Worm (Caenorhabditis elegans) whole organism, L2 larva: ENCODE measurements around the gene F20D1.3.
A peak's percentile ranks its signal among the peaks of the same experiment; 100 is the strongest.

ENCODE experiments used
- C34F6.9 ChIP-seq: fragments of 150-350 bp; optimal IDR thresholded peaks from 2 replicates; lab custom pipeline; 2014; ENCODE audit warnings: missing biosample characterization, missing genetic modification characterization
- F13H6.1 ChIP-seq: sonication (generic microtip); optimal IDR thresholded peaks from 2 replicates; lab custom pipeline; 2016; ENCODE audit warnings: missing genetic modification characterization, missing compliant biosample characterization
- Y55F3AM.14 ChIP-seq: fragments of 200-800 bp; sonication (Bioruptor generic); optimal IDR thresholded peaks from 2 replicates; lab custom pipeline; 2018; ENCODE audit warnings: mild to moderate bottlenecking, missing genetic modification characterization, missing compliant biosample characterization
- ZK546.5 ChIP-seq: sonication (generic microtip); optimal IDR thresholded peaks from 2 replicates; lab custom pipeline; 2017; ENCODE audit warnings: missing biosample characterization, missing genetic modification characterization
- alr-1 ChIP-seq: fragments of 150-350 bp; optimal IDR thresholded peaks from 2 replicates; lab custom pipeline; 2014; ENCODE audit warnings: missing biosample characterization, missing genetic modification characterization
- aly-2 ChIP-seq: fragments of 150-350 bp; optimal IDR thresholded peaks from 2 replicates; lab custom pipeline; 2014; ENCODE audit warnings: missing biosample characterization, missing genetic modification characterization
- ama-1 ChIP-seq: fragments of 150-350 bp; optimal IDR thresholded peaks from 2 replicates; lab custom pipeline; 2018; ENCODE audit warnings: inconsistent platforms
- blmp-1 ChIP-seq: sonication (generic microtip); optimal IDR thresholded peaks from 2 replicates; lab custom pipeline; 2017; ENCODE audit warnings: missing genetic modification characterization, mild to moderate bottlenecking, missing compliant biosample characterization, antibody characterized with exemption, moderate library complexity; ENCODE audit not compliant: insufficient read depth
- crh-2 ChIP-seq: sonication (generic microtip); optimal IDR thresholded peaks from 2 replicates; lab custom pipeline; 2017; ENCODE audit warnings: missing biosample characterization, missing genetic modification characterization
- egl-27 ChIP-seq: sonication (generic microtip); optimal IDR thresholded peaks from 3 replicates; lab custom pipeline; 2017; ENCODE audit warnings: missing biosample characterization, missing genetic modification reagents, missing genetic modification characterization
- elt-1 ChIP-seq: fragments of 150-350 bp; optimal IDR thresholded peaks from 2 replicates; lab custom pipeline; 2014; ENCODE audit warnings: missing biosample characterization, missing genetic modification characterization
- elt-3 ChIP-seq: sonication (generic microtip); optimal IDR thresholded peaks from 2 replicates; lab custom pipeline; 2017; ENCODE audit warnings: missing biosample characterization, missing genetic modification characterization
- fos-1 ChIP-seq: fragments of 150-350 bp; optimal IDR thresholded peaks from 2 replicates; lab custom pipeline; 2014; ENCODE audit warnings: missing biosample characterization, missing genetic modification characterization
- gmeb-1 ChIP-seq: fragments of 150-350 bp; optimal IDR thresholded peaks from 2 replicates; lab custom pipeline; 2014; ENCODE audit warnings: missing biosample characterization, missing genetic modification characterization
- lin-11 ChIP-seq: fragments of 150-350 bp; sonication (generic microtip); optimal IDR thresholded peaks from 2 replicates; lab custom pipeline; 2014; ENCODE audit warnings: missing biosample characterization, missing genetic modification characterization, inconsistent platforms, mixed read lengths
- lin-13 ChIP-seq: fragments of 150-350 bp; optimal IDR thresholded peaks from 2 replicates; lab custom pipeline; 2014; ENCODE audit warnings: missing biosample characterization, missing genetic modification reagents, missing genetic modification characterization
- lsy-2 ChIP-seq, 2 experiments: fragments of 150-350 bp in 1 of 2; sonication (generic microtip) in 1 of 2; optimal IDR thresholded peaks; 2 replicates each; lab custom pipeline; 2014 to 2017; ENCODE audit warnings: missing biosample characterization in 2 of 2, missing genetic modification characterization in 2 of 2
- mab-5 ChIP-seq: fragments of 150-350 bp; optimal IDR thresholded peaks from 2 replicates; lab custom pipeline; 2014; ENCODE audit warnings: missing biosample characterization, missing genetic modification characterization
- mbf-1 ChIP-seq: sonication (generic microtip); optimal IDR thresholded peaks from 2 replicates; lab custom pipeline; 2017; ENCODE audit warnings: missing biosample characterization, missing genetic modification characterization
- mdl-1 ChIP-seq, 2 experiments: fragments of 150-350 bp in 1 of 2; sonication (generic microtip) in 1 of 2; optimal IDR thresholded peaks; 2 replicates each; lab custom pipeline; 2017; ENCODE audit warnings: missing biosample characterization in 2 of 2, missing genetic modification characterization in 2 of 2
- nhr-10 ChIP-seq: sonication (generic microtip); optimal IDR thresholded peaks from 2 replicates; lab custom pipeline; 2017; ENCODE audit warnings: missing biosample characterization, missing genetic modification characterization
- nhr-12 ChIP-seq: fragments of 150-350 bp; optimal IDR thresholded peaks from 2 replicates; lab custom pipeline; 2014; ENCODE audit warnings: missing biosample characterization, missing genetic modification characterization
- nhr-129 ChIP-seq: fragments of 150-350 bp; optimal IDR thresholded peaks from 2 replicates; lab custom pipeline; 2014; ENCODE audit warnings: missing biosample characterization, missing genetic modification characterization
- nhr-21 ChIP-seq: fragments of 150-350 bp; optimal IDR thresholded peaks from 2 replicates; lab custom pipeline; 2014; ENCODE audit warnings: missing biosample characterization, missing genetic modification characterization
- nhr-23 ChIP-seq: fragments of 150-350 bp; optimal IDR thresholded peaks from 2 replicates; lab custom pipeline; 2014; ENCODE audit warnings: missing biosample characterization, missing genetic modification reagents, missing genetic modification characterization
- nhr-25 ChIP-seq: fragments of 150-350 bp; sonication (generic microtip); optimal IDR thresholded peaks from 3 replicates; lab custom pipeline; 2014; ENCODE audit warnings: missing biosample characterization, missing genetic modification characterization
- nhr-6 ChIP-seq: fragments of 150-350 bp; optimal IDR thresholded peaks from 2 replicates; lab custom pipeline; 2014; ENCODE audit warnings: missing biosample characterization, missing genetic modification characterization
- nhr-77 ChIP-seq: fragments of 150-350 bp; optimal IDR thresholded peaks from 2 replicates; lab custom pipeline; 2014; ENCODE audit warnings: missing biosample characterization, missing genetic modification characterization
- sem-4 ChIP-seq: fragments of 150-350 bp; optimal IDR thresholded peaks from 2 replicates; lab custom pipeline; 2014; ENCODE audit warnings: missing biosample characterization, missing genetic modification reagents, missing genetic modification characterization
- skn-1 ChIP-seq: sonication (generic microtip); optimal IDR thresholded peaks from 2 replicates; lab custom pipeline; 2017; ENCODE audit warnings: missing biosample characterization, missing genetic modification characterization
- sma-3 ChIP-seq: sonication (generic microtip); optimal IDR thresholded peaks from 2 replicates; lab custom pipeline; 2016; ENCODE audit warnings: missing genetic modification reagents, missing genetic modification characterization, missing compliant biosample characterization
- sma-9 ChIP-seq, 2 experiments: fragments of 150-350 bp in 1 of 2; sonication (generic microtip) in 1 of 2; optimal IDR thresholded peaks; 2 replicates each; lab custom pipeline; 2014 to 2016; ENCODE audit warnings: missing genetic modification characterization in 2 of 2, mild to moderate bottlenecking in 1 of 2, missing biosample characterization in 1 of 2, missing compliant biosample characterization in 1 of 2, missing genetic modification reagents in 1 of 2, moderate library complexity in 1 of 2
- snpc-4 ChIP-seq: fragments of 150-350 bp; optimal IDR thresholded peaks from 2 replicates; lab custom pipeline; 2014; ENCODE audit warnings: missing biosample characterization, missing genetic modification characterization
- unc-39 ChIP-seq: fragments of 150-350 bp; optimal IDR thresholded peaks from 2 replicates; lab custom pipeline; 2014; ENCODE audit warnings: missing biosample characterization, missing genetic modification characterization
- unc-55 ChIP-seq: fragments of 150-350 bp; sonication (generic microtip); optimal IDR thresholded peaks from 3 replicates; lab custom pipeline; 2014; ENCODE audit warnings: missing biosample characterization, missing genetic modification reagents, missing genetic modification characterization
- unc-62 ChIP-seq: fragments of 150-350 bp; optimal IDR thresholded peaks from 2 replicates; lab custom pipeline; 2014; ENCODE audit warnings: missing biosample characterization, missing genetic modification reagents, missing genetic modification characterization
- zag-1 ChIP-seq: fragments of 150-350 bp; optimal IDR thresholded peaks from 2 replicates; lab custom pipeline; 2014; ENCODE audit warnings: missing biosample characterization, missing genetic modification characterization
- ztf-11 ChIP-seq: sonication (generic microtip); optimal IDR thresholded peaks from 2 replicates; lab custom pipeline; 2017; ENCODE audit warnings: missing biosample characterization, missing genetic modification characterization
- ztf-4 ChIP-seq: fragments of 150-350 bp; optimal IDR thresholded peaks from 2 replicates; lab custom pipeline; 2014; ENCODE audit warnings: missing biosample characterization, missing genetic modification characterization

Gene F20D1.3

ce11 chrX:14979388-14979787 lies 3.5 kb downstream of the F20D1.3 start, which contains the start of gene emre-1:
TSS of gene emre-1 (plus strand) at chrX:14979688.
- no peak for TF ChIP-seq mab-5 (tag; lab: Kevin White, UChicago)
- no peak for TF ChIP-seq unc-55 (GFP tag; lab: Kevin White, UChicago)
- no peak for TF ChIP-seq sma-3
- no peak for TF ChIP-seq sma-9 (GFP tag; optimal IDR thresholded peaks at IDR 0.05; lab: Kevin White, UChicago)
- no peak for TF ChIP-seq sma-9 (tag; optimal IDR thresholded peaks at IDR 0.05; lab: Kevin White, UChicago)
- no peak for TF ChIP-seq skn-1 (tag; lab: Kevin White, UChicago)
- no peak for TF ChIP-seq nhr-23 (tag; lab: Kevin White, UChicago)
- no peak for TF ChIP-seq gmeb-1 (tag; lab: Kevin White, UChicago)
- no peak for TF ChIP-seq ZK546.5 (tag; lab: Kevin White, UChicago)
- TF ChIP-seq elt-1 (tag; lab: Kevin White, UChicago), result no peak
- TF ChIP-seq ztf-4 (tag; lab: Kevin White, UChicago), result no peak
- no peak for TF ChIP-seq snpc-4
- no peak for TF ChIP-seq nhr-10 (tag; lab: Kevin White, UChicago)
- TF ChIP-seq nhr-6 (tag; lab: Kevin White, UChicago), result no peak

- TF ChIP-seq unc-62 (GFP tag; lab: Kevin White, UChicago) (no peak), snpc-4 (no peak), F13H6.1 (tag; lab: Kevin White, UChicago) (no peak), elt-3 (tag; lab: Kevin White, UChicago) (no peak), egl-27 (tag; lab: Kevin White, UChicago) (no peak), aly-2 (tag; lab: Kevin White, UChicago) (no peak), Y55F3AM.14 (GFP tag; lab: Kevin White, UChicago) (no peak)
Measured at ce11 chrX:14982525-14982924, 6.6 kb downstream of the F20D1.3 start, which contains the start of gene plp-2. TSS of gene plp-2 (minus strand) at chrX:14982804.

ce11 chrX:14983274-14983673 lies 7.4 kb downstream of the F20D1.3 start, which contains the start of gene rbg-1:
TSS of gene rbg-1 (plus strand) at chrX:14983533.
- peak; percentile 75 for TF ChIP-seq lin-13 (GFP tag; lab: Kevin White, UChicago)
- peak; percentile 21 for TF ChIP-seq ztf-4 (tag; lab: Kevin White, UChicago)
- TF ChIP-seq mdl-1 (tag; optimal IDR thresholded peaks at IDR 0.05; lab: Kevin White, UChicago), result peak in 1 of 2 experiments; percentile 28
- TF ChIP-seq nhr-129 (tag; lab: Kevin White, UChicago), result peak; percentile 92
- peak; percentile 48 for TF ChIP-seq F13H6.1 (tag; lab: Kevin White, UChicago)
- no peak for TF ChIP-seq ama-1
- no peak for TF ChIP-seq Y55F3AM.14 (GFP tag; lab: Kevin White, UChicago)
- no peak for TF ChIP-seq ztf-11 (tag; lab: Kevin White, UChicago)
- TF ChIP-seq gmeb-1 (tag; lab: Kevin White, UChicago), result peak; percentile 52
- TF ChIP-seq elt-3 (tag; lab: Kevin White, UChicago), result no peak
- no peak for TF ChIP-seq unc-39 (tag; lab: Kevin White, UChicago)
- no peak for TF ChIP-seq nhr-12 (tag; lab: Kevin White, UChicago)
- TF ChIP-seq unc-62 (GFP tag; lab: Kevin White, UChicago), result no peak
- peak; percentile 72 for TF ChIP-seq unc-55 (GFP tag; lab: Kevin White, UChicago)
- TF ChIP-seq lsy-2 (tag; optimal IDR thresholded peaks at IDR 0.05; lab: Kevin White, UChicago), result peak; percentile 33 to 75
- TF ChIP-seq sma-9 (GFP tag; optimal IDR thresholded peaks at IDR 0.05; lab: Kevin White, UChicago), result peak; percentile 64
- TF ChIP-seq sma-9 (tag; optimal IDR thresholded peaks at IDR 0.05; lab: Kevin White, UChicago), result no peak
- peak; percentile 56 for TF ChIP-seq snpc-4
- TF ChIP-seq C34F6.9 (tag; lab: Kevin White, UChicago), result peak; percentile 93
- TF ChIP-seq crh-2 (tag; lab: Kevin White, UChicago), result peak; percentile 96
- TF ChIP-seq fos-1, result peak; percentile 79
- TF ChIP-seq nhr-77 (tag; lab: Kevin White, UChicago), result no peak
- TF ChIP-seq nhr-10 (tag; lab: Kevin White, UChicago), result no peak
- TF ChIP-seq skn-1 (tag; lab: Kevin White, UChicago), result no peak
- TF ChIP-seq alr-1 (tag; lab: Kevin White, UChicago), result no peak
- TF ChIP-seq lin-11 (tag; lab: Kevin White, UChicago), result peak; percentile 66
- peak; percentile 30 for TF ChIP-seq nhr-21
- peak; percentile 59 for TF ChIP-seq sma-3
- TF ChIP-seq egl-27 (tag; lab: Kevin White, UChicago), result no peak
- TF ChIP-seq sem-4, result peak; percentile 18
- TF ChIP-seq nhr-23 (tag; lab: Kevin White, UChicago), result no peak
- peak; percentile 23 for TF ChIP-seq zag-1 (tag; lab: Kevin White, UChicago)
- no peak for TF ChIP-seq mbf-1 (tag; lab: Kevin White, UChicago)
- no peak for TF ChIP-seq blmp-1
- TF ChIP-seq nhr-25, result peak; percentile 61
- no peak for TF ChIP-seq aly-2 (tag; lab: Kevin White, UChicago)
- TF ChIP-seq mab-5 (tag; lab: Kevin White, UChicago), result no peak
- TF ChIP-seq nhr-6 (tag; lab: Kevin White, UChicago), result peak; percentile 64
